Fruit fly (Drosophila melanogaster): ENCODE data around the gene pico.

Gene pico

DNA sequence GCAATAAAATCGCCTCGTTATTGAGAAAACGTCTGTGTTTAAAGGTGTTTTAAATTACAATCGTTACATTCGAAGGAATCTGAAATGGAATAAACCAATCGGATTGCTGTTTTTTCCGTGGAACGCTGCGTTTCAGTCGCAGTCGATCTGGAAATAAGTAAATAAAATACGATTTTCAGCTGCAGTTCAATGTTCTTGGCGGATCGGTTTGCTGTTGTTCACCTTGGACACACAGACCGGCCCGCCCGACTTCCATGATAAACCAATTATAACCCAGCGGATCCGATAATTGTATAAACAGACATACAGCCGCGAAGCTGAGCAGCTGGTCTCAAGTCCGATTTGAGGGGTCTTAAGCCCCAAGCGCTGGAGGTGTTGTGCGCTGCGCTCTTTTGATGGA, 11.5 kb downstream of the pico start:
- TF ChIP-seq CG17801 (GFP tag; optimal IDR thresholded peaks at IDR 0.05; ENCODE audit: partially characterized antibody): no peak

DNA sequence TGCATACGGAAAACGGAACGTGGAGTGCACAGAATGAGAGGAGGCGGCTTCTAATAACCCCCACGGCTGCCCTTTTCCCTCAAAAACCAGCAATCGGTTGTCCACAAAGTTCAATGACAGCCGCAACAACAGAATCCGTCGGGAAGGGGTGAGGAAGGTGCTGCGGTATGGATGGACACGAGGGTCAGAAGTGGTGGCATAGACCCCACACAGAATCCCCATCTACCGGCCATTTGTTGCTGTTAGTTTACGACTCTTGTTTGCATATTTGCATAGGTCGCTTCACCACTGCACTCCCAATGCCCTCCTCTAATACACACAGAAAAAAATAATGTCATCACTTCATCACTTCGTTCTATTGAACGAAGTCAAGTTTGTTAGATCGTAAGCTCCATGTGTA, 12.8 kb downstream of the pico start:
- no peak for TF ChIP-seq CG17801 (GFP tag; optimal IDR thresholded peaks at IDR 0.05; ENCODE audit: partially characterized antibody)

DNA sequence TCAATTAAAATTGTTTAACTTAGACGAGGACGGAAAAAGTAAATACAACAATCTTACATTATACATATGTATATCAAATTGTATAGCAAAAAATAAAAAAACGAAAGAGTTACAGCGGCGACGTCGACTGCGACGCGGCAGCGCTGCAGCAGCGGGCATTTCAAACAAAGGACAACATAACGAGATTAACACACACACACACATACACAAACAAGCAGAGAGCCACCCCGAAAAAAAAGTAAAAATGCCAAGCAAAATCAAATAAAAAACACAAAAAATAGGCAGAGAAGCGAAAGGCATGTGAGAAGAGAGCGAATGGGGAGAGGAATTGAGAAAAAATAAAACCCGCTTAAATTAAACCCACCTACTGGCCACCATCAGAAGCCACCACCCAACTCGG, 24.1 kb downstream of the pico start:
- no peak for TF ChIP-seq CG17801 (GFP tag; optimal IDR thresholded peaks at IDR 0.05; ENCODE audit: partially characterized antibody)

DNA sequence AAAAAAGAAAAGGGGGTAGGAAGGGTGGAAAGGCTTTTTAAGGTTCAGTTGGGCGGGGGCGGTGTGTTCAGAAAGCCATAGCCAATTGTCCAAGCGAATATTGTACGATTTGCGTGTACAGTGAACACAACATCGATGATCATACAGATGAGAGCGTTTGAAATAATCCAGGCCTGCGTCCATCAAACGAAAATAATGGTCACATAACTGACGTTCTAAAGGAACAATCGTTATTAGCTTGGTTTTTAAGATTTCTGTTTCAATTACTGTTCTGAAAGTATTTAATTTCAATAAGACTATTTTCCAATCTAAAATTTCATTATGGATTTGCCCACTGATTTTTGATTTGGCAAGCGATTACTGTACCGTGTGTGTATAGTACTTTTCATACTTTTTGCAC, 26.7 kb downstream of the pico start:
- TF ChIP-seq CG17801 (GFP tag; optimal IDR thresholded peaks at IDR 0.05; ENCODE audit: partially characterized antibody): no peak

DNA sequence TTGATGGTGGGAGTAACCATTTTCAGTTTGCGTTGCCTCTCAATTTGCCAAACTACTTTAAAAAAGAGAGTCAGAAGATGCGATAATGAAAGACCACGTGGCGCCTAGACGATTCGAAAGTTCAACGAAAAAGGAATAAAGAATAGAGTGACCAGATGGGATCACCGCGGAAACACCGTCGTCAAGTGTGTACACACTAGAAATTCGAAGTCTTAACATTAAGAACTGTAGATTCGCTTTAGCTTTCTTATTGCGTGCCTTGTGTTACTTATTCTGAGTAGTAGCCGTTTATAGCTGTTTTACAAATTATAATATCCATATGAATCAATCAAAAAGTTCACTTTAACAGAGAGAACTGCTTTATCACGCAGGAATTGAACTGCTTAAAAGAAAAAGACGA, 27.9 kb downstream of the pico start, which contains the start of gene SkpE:
SkpE (minus strand) TSS at position 101 of the 400 bp plus-strand sequence.
- no peak for TF ChIP-seq CG17801 (GFP tag; optimal IDR thresholded peaks at IDR 0.05; ENCODE audit: partially characterized antibody)

DNA sequence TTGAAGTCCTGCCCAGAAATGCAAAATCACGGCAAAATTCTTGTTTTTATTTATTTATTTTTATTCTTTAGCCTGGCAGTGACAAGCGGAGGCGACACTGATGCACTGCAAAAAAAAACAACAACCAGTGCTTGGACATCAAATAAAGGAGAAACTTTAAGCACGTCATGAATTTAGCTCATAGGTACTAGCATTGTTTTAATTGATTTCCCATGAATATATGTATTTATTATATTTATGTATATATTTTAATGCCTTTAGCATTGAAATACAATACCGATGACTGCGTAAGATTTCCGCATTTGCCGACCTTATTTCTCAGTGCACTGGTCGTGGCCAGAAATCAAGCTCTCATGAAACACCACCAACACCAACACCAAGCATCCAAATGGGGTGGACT, 33.2 kb downstream of the pico start:
- TF ChIP-seq CG17801 (GFP tag; optimal IDR thresholded peaks at IDR 0.05; ENCODE audit: partially characterized antibody): no peak

DNA sequence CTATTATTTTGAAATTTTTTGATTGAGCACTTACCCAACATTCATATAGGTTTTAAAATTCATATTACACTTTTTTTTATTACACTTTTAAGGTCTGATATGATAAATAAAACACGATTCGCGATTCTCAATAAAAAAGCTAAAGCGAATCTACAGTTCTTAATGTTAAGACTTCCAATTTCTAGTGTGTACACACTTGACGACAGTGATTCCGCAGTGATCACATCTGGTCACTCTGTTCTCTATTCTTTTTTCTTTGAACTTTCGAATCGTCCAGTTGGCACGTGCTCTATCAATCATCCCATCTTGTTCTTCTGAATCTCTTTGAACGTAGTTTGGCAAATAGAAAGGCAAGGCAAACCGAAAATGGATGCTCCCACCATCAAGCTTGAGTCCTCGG, 36.1 kb downstream of the pico start, which contains the start of gene SkpC:
SkpC (plus strand) TSS at position 301 of the 400 bp plus-strand sequence.
- TF ChIP-seq CG17801 (GFP tag; optimal IDR thresholded peaks at IDR 0.05; ENCODE audit: partially characterized antibody): no peak

DNA sequence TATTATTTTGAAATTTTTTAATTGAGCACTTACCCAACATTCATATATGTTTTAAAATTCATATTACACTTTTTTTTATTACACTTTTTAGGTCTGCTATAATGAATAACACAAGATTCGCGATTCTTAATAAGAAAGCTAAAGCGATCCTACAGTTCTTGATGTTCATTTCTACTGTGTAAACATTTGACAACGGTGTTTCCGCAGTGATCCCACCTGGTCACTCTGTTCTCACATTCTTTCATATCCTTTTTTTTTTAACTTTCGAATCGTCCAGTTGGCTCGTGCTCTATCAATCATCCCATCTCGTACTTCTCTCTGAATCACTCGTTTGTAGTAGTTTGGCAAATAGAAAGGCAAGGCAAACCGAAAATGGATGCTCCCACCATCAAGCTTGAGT, 39.4 kb downstream of the pico start, which contains the start of gene SkpD:
SkpD (plus strand) TSS at position 301 of the 400 bp plus-strand sequence.
- TF ChIP-seq CG17801 (GFP tag; optimal IDR thresholded peaks at IDR 0.05; ENCODE audit: partially characterized antibody): no peak

DNA sequence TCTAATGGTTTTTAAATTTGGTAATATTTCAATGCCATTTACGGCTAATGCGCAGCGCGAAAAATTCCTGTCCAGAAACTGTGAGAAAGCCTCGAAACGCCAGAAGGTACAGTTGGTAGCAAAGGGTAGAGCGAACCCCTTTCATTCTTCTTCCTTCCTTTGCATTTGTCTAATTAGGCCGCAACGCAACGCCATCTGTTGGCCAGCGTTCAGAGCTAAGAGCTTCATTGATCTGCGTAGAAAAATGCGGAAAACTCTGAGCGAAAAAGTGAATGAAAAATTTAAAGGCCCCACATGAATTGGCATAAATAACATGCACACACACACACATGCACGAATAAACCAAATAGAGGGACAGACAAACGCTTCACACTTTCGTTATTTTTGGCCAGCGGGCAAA, 40.8 kb downstream of the pico start:
- no peak for TF ChIP-seq CG17801 (GFP tag; optimal IDR thresholded peaks at IDR 0.05; ENCODE audit: partially characterized antibody)

DNA sequence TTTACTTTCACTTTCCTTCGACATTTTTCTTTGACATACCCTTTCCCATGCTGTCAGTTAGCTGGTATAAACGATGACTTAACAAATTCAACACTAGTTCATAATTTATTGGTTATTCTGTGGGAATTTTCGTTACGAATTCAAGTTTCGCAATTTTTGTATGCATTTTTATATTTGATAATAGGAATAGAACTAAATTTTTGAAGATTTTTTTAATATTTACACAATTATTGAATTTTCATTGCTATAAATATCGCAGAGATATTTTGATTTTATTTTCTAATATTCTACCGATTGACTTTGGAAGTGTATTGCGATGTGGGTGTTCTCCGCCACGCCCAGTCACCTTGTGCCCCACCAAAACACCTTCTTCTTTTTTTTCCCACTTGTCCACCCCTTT, 45.7 kb downstream of the pico start:
- TF ChIP-seq CG17801 (GFP tag; optimal IDR thresholded peaks at IDR 0.05; ENCODE audit: partially characterized antibody): no peak

DNA sequence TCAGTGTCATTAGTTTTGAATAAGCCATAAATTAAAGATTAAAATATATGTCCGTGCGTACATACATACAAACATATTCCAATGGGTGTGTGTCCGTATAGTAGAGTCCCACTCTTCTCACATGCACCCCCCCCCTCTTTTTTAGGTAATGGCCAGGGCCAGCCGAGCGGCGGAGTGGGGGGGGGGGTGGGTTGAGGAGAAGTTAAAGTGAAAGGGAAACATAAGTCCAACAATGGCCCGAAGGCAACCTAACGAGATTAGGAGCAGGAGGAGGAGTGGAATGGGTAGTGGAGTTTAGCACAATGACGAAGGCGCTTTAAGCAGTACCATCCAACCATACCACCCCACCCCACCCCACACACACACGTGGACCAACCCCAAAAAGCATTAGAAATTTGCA, 56.1 kb downstream of the pico start:
- TF ChIP-seq CG17801 (GFP tag; optimal IDR thresholded peaks at IDR 0.05; ENCODE audit: partially characterized antibody): no peak

DNA sequence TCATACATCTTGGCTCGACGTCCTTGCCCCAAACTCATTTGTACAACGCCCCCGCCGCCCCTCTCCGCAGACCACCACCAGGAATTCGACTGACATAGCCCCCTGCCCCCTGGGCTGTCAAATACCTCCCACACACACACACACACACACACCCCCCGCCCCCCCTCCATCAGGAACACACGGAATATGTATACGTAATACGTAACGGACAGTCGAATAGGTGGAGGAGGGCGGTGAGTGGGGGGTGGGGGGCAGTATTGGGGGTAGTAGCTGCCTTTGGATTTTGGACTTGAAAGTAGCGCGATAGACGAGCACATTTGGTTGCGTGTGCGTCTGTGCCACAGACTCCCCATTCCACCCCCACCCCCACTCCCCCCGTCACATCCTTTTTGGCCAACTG, 59.3 kb downstream of the pico start:
- TF ChIP-seq CG17801 (GFP tag; optimal IDR thresholded peaks at IDR 0.05; ENCODE audit: partially characterized antibody): no peak

DNA sequence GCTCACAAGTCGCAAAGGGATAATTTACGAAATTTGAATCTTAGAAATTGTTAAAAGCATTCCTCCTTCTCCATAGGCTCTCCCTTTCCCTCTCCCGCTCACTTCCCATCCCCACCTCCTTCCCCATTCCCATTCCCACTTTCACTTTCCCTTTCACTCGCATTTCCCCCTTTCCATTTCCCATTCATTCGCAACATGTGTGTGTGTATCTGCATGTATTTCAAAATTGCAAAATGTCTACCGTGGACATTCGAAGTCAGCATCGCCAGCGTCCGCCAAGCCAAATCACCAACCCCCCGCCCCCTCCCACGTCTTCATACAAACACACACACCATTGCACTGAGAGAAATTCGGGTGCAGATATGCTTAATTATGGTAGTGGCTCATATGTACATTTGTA, 60.0 kb downstream of the pico start:
- TF ChIP-seq CG17801 (GFP tag; optimal IDR thresholded peaks at IDR 0.05; ENCODE audit: partially characterized antibody): no peak

DNA sequence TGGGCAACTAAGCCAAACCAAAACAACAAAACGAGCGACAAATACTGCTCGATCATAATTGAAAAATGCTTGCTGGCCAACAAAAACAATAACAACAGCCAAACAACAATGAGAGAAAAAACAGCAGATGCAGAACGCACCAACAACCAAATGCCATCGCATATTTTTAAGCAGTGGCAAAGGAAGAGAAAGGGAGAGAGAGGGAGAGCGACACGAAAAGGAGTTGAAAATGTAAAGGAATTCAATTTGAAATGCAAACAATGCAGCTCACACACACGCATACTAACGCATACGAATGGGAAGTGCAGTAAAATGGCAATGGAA, 63.3 kb downstream of the pico start:
- TF ChIP-seq CG17801 (GFP tag; optimal IDR thresholded peaks at IDR 0.05; ENCODE audit: partially characterized antibody): no peak

DNA sequence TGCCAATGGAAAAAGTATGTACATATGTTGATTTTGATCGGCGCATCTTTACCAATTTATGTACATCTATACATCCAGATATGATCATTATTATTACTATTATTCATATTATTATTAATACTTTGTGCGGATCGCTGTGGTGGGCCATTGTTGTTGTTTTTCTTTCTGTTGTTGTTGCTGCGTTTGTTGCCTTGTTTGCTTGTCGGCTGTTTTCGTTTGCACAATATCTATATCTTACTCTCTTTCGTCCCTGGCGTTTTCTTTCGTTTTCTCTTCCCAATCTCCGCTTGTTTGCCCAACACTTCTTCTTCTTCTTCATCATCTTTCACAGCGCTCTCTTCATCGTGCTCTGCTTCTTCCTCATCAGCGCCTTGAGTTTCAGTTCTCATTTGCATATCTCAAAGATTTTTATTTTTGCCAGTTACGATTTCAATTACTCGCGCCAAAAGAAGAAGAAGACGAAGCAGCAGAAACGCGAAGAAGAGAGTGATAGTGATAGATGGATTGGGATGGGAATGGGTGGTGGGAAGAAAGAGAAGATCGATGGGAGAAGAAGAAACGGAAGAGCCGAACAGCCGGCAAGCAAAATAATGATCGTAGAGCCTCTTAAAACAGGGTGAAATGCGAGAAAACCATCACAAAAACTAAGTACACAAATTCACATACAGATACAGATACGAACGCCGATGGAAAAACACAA, 63.8 kb downstream of the pico start:
- no peak for TF ChIP-seq CG17801 (GFP tag; optimal IDR thresholded peaks at IDR 0.05; ENCODE audit: partially characterized antibody)

DNA sequence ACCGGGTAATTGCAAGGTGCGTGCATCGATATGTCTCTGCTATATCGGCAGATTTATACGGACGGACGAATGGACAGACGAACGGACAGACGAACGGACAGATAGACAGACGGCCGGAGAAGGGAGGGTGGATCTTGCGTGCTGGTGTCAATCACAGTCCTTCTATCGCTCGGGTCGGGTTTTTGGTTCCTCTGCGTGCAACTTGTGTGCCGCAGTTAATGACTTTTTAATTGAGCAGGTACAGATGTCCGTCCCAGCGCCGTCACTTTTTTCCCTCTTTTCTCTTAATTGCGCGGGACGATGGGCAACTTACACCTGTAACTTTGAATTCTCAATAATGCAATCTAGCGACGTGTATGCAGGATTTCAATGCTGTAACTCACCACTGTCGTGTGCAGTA, 65.0 kb downstream of the pico start:
- TF ChIP-seq CG17801 (GFP tag; optimal IDR thresholded peaks at IDR 0.05; ENCODE audit: partially characterized antibody): no peak

DNA sequence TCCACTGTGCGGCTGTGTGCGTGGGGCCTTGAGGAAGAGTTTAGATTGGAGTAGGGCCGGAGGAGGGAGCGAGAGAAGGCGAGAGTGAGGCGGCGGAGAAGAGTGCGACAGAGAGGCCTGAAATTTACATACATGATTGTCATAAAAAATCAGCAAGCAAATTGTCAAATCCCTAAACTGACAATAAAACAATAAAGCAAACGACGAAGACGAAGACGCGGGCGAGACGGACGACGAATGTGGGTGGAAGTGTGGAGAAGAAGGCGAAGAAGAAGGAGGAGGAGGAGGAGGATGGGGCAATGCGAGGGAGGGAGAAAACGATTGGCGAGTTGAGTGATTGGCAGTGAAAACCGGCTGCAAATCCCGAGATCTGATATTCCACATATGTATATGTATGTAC, 66.5 kb downstream of the pico start:
- no peak for TF ChIP-seq CG17801 (GFP tag; optimal IDR thresholded peaks at IDR 0.05; ENCODE audit: partially characterized antibody)
